Fruit fly (Drosophila melanogaster): ENCODE measurements around the gene ttm2.

The ttm2 gene

dm6 chr3L:282276-282675 is 7.3 kb downstream of the ttm2 start (continued):
- TF ChIP-seq Gug (GFP tag; IDR thresholded peaks at IDR 0.05) (no peak), CG3919 (GFP tag; optimal IDR thresholded peaks at IDR 0.05) (peak; percentile 1), cyc (GFP tag; optimal IDR thresholded peaks at IDR 0.05) (no peak), CG34406 (GFP tag; optimal IDR thresholded peaks at IDR 0.05) (no peak), CG16779 (tag; optimal IDR thresholded peaks at IDR 0.05) (no peak), spab (GFP tag; optimal IDR thresholded peaks at IDR 0.05) (no peak), CG11902 (GFP tag; optimal IDR thresholded peaks at IDR 0.05) (no peak), CG15336 (GFP tag; IDR thresholded peaks at IDR 0.05) (peak; percentile 53; the same call in 1 of the 2 replicates), Eip78C (GFP tag) (no peak), CG1621 (tag; optimal IDR thresholded peaks at IDR 0.05) (peak; percentile 77), Eip93F (GFP tag; optimal IDR thresholded peaks at IDR 0.05) (no peak), fd85E (GFP tag; optimal IDR thresholded peaks at IDR 0.05) (no peak), CG4318 (GFP tag; optimal IDR thresholded peaks at IDR 0.05) (no peak), Hr39 (GFP tag; optimal IDR thresholded peaks at IDR 0.05) (no peak), Blimp-1 (GFP tag; optimal IDR thresholded peaks at IDR 0.05) (no peak), pdm3 (GFP tag; optimal IDR thresholded peaks at IDR 0.05) (no peak), Sox14 (GFP tag; optimal IDR thresholded peaks at IDR 0.05) (no peak), CG8119 (GFP tag; IDR thresholded peaks at IDR 0.05) (peak; percentile 28; the same call in 1 of the 3 replicates), Ets96B (tag; optimal IDR thresholded peaks at IDR 0.05) (no peak), vri (GFP tag; optimal IDR thresholded peaks at IDR 0.05) (no peak), Sox15 (GFP tag; optimal IDR thresholded peaks at IDR 0.05) (no peak), CG8319 (GFP tag; optimal IDR thresholded peaks at IDR 0.05) (no peak), Eip75B (GFP tag; optimal IDR thresholded peaks at IDR 0.05) (no peak), dsx (GFP tag; optimal IDR thresholded peaks at IDR 0.05; ENCODE audit: poor library complexity, severe bottlenecking) (no peak), Sox102F (GFP tag; optimal IDR thresholded peaks at IDR 0.05) (no peak), fkh (GFP tag; optimal IDR thresholded peaks at IDR 0.05) (no peak), CG10669 (GFP tag; optimal IDR thresholded peaks at IDR 0.05) (no peak), Smox (GFP tag; optimal IDR thresholded peaks at IDR 0.05) (no peak), Met (GFP tag; optimal IDR thresholded peaks at IDR 0.05) (no peak), dac (GFP tag; optimal IDR thresholded peaks at IDR 0.05) (no peak), net (GFP tag; optimal IDR thresholded peaks at IDR 0.05) (no peak), svp (GFP tag) (peak; percentile 82), Lpt (GFP tag; optimal IDR thresholded peaks at IDR 0.05) (no peak), CG32006 (GFP tag; optimal IDR thresholded peaks at IDR 0.05) (no peak), eg (GFP tag; IDR thresholded peaks at IDR 0.05) (peak; percentile 40; the same call in 1 of the 3 replicates)

- peak; percentile 47 for TF ChIP-seq Lpt (GFP tag; optimal IDR thresholded peaks at IDR 0.05)
- peak; percentile 5 for TF ChIP-seq CG6808 (GFP tag; optimal IDR thresholded peaks at IDR 0.05)
- peak; percentile 50 for TF ChIP-seq Eip78C (GFP tag)
- TF ChIP-seq CG10669 (GFP tag; optimal IDR thresholded peaks at IDR 0.05): no peak
- no peak for TF ChIP-seq OdsH (GFP tag; optimal IDR thresholded peaks at IDR 0.05)
- peak in 1 of 2 experiments; percentile 48 for TF ChIP-seq ss (GFP tag; optimal IDR thresholded peaks at IDR 0.05)
Observed at dm6 chr3L:284253-284652, 9.3 kb downstream of the ttm2 start.

- TF ChIP-seq cyc (GFP tag; optimal IDR thresholded peaks at IDR 0.05) (no peak), Eip78C (GFP tag) (peak; percentile 39), CG6276 (GFP tag; optimal IDR thresholded peaks at IDR 0.05) (no peak), CG7368 (GFP tag; optimal IDR thresholded peaks at IDR 0.05) (no peak), CG11762 (GFP tag; optimal IDR thresholded peaks at IDR 0.05; ENCODE audit: insufficient read depth) (no peak), CG6792 (GFP tag; optimal IDR thresholded peaks at IDR 0.05) (no peak), CG8319 (GFP tag; optimal IDR thresholded peaks at IDR 0.05) (no peak), vri (GFP tag; optimal IDR thresholded peaks at IDR 0.05) (peak; percentile 97), OdsH (GFP tag; optimal IDR thresholded peaks at IDR 0.05) (no peak), fd59A (GFP tag; optimal IDR thresholded peaks at IDR 0.05) (no peak), Met (GFP tag; optimal IDR thresholded peaks at IDR 0.05) (no peak), CG6163 (GFP tag; IDR thresholded peaks at IDR 0.05) (no peak), Eip93F (GFP tag; optimal IDR thresholded peaks at IDR 0.05) (no peak), CG16779 (tag; optimal IDR thresholded peaks at IDR 0.05) (no peak), svp (GFP tag) (peak; percentile 98), Smox (GFP tag; optimal IDR thresholded peaks at IDR 0.05) (no peak), eg (GFP tag; IDR thresholded peaks at IDR 0.05) (no peak), CG8119 (GFP tag; IDR thresholded peaks at IDR 0.05) (no peak), Sox14 (GFP tag; optimal IDR thresholded peaks at IDR 0.05) (no peak), CG4318 (GFP tag; optimal IDR thresholded peaks at IDR 0.05) (no peak), CG3919 (GFP tag; optimal IDR thresholded peaks at IDR 0.05) (no peak), CG10669 (GFP tag; optimal IDR thresholded peaks at IDR 0.05) (no peak), Sox15 (GFP tag; optimal IDR thresholded peaks at IDR 0.05) (no peak), CG11902 (GFP tag; optimal IDR thresholded peaks at IDR 0.05) (no peak), topi (GFP tag; optimal IDR thresholded peaks at IDR 0.05) (no peak)
Observed at dm6 chr3L:291583-292145, 16.7 kb downstream of the ttm2 start.

Data from whole organism, prepupa.